Worm (Caenorhabditis elegans) whole organism, L1 larva: ENCODE data around the gene sucl-2.
A peak's percentile ranks its signal among the peaks of the same experiment; 100 is the strongest.

Experiments
- ama-1 ChIP-seq: fragments of 150-350 bp; optimal IDR thresholded peaks from 2 replicates; lab custom pipeline; 2014
- elt-3 ChIP-seq, 6 experiments: fragments of 150-350 bp in 1 of 6; sonication (generic microtip); optimal IDR thresholded peaks; 2 replicates each; lab custom pipeline; 2017 to 2018; ENCODE audit warnings: missing biosample characterization in 6 of 6, missing genetic modification characterization in 6 of 6, inconsistent platforms in 1 of 6
- fos-1 ChIP-seq: fragments of 150-350 bp; optimal IDR thresholded peaks from 2 replicates; lab custom pipeline; 2014; ENCODE audit warnings: missing biosample characterization, missing genetic modification characterization
- lin-14 ChIP-seq: fragments of 200-800 bp; sonication (Bioruptor generic); optimal IDR thresholded peaks from 2 replicates; lab custom pipeline; 2018; ENCODE audit warnings: mild to moderate bottlenecking, missing genetic modification characterization, moderate library complexity, missing compliant biosample characterization
- mab-9 ChIP-seq: fragments of 200-800 bp; sonication (Bioruptor generic); IDR thresholded peaks from 2 replicates; pipeline ENCODE4 v1.3.6; 2022; ENCODE audit warnings: missing genetic modification reagents, missing genetic modification characterization, missing compliant biosample characterization
- nhr-11 ChIP-seq: fragments of 150-350 bp; optimal IDR thresholded peaks from 2 replicates; lab custom pipeline; 2014; ENCODE audit warnings: missing biosample characterization, missing genetic modification characterization
- nhr-19 ChIP-seq: fragments of 200-800 bp; sonication (Bioruptor generic); conservative IDR thresholded peaks from 2 replicates; pipeline ENCODE4 v1.3.6; 2022; ENCODE audit warnings: missing genetic modification characterization, missing compliant biosample characterization
- nhr-237 ChIP-seq: fragments of 150-350 bp; optimal IDR thresholded peaks from 2 replicates; lab custom pipeline; 2014; ENCODE audit warnings: missing biosample characterization, missing genetic modification characterization
- unc-62 ChIP-seq: fragments of 150-350 bp; optimal IDR thresholded peaks from 2 replicates; lab custom pipeline; 2014; ENCODE audit warnings: missing biosample characterization, missing genetic modification reagents, missing genetic modification characterization

DNA sequence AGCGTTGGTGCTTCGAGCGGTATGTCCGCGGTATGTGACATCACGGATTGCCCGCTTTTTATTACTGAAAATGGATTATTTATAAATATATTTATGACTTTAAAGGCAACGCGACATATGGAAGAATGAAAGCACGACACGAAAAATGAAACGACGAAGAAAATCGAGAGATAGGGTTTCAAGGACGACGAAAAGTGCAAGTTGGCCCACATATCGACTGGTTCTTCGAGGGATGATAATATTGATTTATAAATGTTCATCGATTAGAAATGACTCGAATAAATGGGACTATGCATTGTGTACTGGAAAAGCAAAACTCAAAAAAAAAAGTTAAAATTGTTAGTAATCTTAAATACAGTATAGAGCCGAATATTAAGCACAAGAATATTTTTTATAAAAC, 14.5 kb downstream of the sucl-2 start, which contains the start of gene zer-1:
- TF ChIP-seq ama-1 (lab: Kevin White, UChicago) (no peak), fos-1 (tag; lab: Kevin White, UChicago) (no peak), nhr-19 (no peak), mab-9 (no peak), nhr-237 (tag; lab: Kevin White, UChicago) (no peak), nhr-11 (no peak), lin-14 (no peak), elt-3 (tag; optimal IDR thresholded peaks at IDR 0.05; lab: Kevin White, UChicago) (peak in 1 of 6 experiments; percentile 5), unc-62 (GFP tag; lab: Kevin White, UChicago) (no peak)
